5 fruit fly cellular contexts compared by ENCODE assay signal in the genomic region with DNA sequence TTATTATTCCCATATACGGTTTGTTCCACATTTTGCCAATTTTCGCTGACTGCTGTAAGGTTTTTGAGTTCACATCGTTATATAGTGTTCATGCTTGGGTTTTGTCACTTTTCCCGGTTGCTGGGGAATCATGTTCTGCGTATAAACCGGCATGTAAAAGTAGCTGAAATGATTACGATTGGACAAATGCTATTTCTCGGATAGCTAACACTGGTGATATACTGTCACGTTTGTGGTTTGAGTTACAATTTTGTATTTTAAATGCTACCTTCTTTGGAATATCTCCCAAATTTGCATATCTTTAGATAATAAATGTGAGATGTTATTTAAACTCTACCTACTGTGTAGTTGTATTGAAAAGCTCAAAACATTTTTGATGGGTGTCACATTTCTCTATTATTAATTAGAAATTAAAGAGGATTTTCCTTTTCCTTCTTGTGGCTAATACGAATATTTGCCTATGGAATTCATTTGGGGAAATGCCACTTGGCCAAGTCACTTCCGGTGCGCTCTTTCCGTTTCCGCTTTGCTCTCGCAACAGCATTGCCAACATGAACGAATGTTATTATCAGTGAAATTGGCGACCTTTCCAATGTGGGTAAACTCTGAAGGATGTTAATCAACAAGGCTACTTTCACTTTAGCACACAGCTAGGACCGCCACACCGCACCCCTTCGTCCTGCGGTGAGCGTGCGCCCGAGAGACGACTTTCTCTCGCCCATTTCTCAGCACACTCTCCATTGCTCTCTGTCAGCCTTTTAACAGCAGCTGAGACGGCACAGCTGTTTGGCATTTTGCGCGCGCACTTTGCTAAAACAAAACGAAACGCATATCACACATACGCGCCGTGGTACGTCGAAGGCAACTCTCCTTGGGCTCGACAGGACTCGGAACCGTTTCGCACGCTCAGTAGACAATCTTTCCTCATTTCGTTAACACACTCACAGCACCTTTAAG.
TF ChIP-seq lines count a peak whose summit lies in the region.

A gene (minus strand): TSS at position 51 of the 957 bp plus-strand sequence.
A gene (plus strand): TSS at position 907 of the 957 bp plus-strand sequence.
A gene (plus strand): TSS at position 907 of the 957 bp plus-strand sequence.

- TF ChIP-seq CTCF in whole organism, embryonic (GFP tag; optimal IDR thresholded peaks at IDR 0.05; lab: Kevin White, UChicago) = peak; percentile 7

TF ChIP-seq in whole organism, adult, 20 proteins besides CTCF, POLR2A, EP300 and RAD21 (continues in another document):
- TF ChIP-seq CG7101 (tag; optimal IDR thresholded peaks at IDR 0.05; lab: Kevin White, UChicago) = no peak
- TF ChIP-seq bab1 (GFP tag; optimal IDR thresholded peaks at IDR 0.05; lab: Kevin White, UChicago) = no peak
- TF ChIP-seq toe (GFP tag; optimal IDR thresholded peaks at IDR 0.05; lab: Kevin White, UChicago) = no peak
- no peak for TF ChIP-seq CG14711 (tag; optimal IDR thresholded peaks at IDR 0.05; lab: Kevin White, UChicago)
- no peak for TF ChIP-seq CG1620 (GFP tag; optimal IDR thresholded peaks at IDR 0.05; lab: Kevin White, UChicago)
- TF ChIP-seq kay (GFP tag; lab: Kevin White, UChicago; ENCODE audit: borderline replicate concordance) = no peak
- peak; percentile 19 for TF ChIP-seq CG5204 (GFP tag; optimal IDR thresholded peaks at IDR 0.05; lab: Kevin White, UChicago)
- no peak for TF ChIP-seq CG12768 (GFP tag; optimal IDR thresholded peaks at IDR 0.05; lab: Kevin White, UChicago)
- no peak for TF ChIP-seq Clk (GFP tag; optimal IDR thresholded peaks at IDR 0.05; lab: Kevin White, UChicago)
- peak; percentile 0 for TF ChIP-seq ovo (GFP tag; optimal IDR thresholded peaks at IDR 0.05; lab: Kevin White, UChicago)
- no peak for TF ChIP-seq CG33017 (tag; optimal IDR thresholded peaks at IDR 0.05; lab: Kevin White, UChicago)
- TF ChIP-seq Mnt (GFP tag; optimal IDR thresholded peaks at IDR 0.05; lab: Kevin White, UChicago) = no peak
- TF ChIP-seq cnc (optimal IDR thresholded peaks at IDR 0.05; lab: Kevin White, UChicago) = no peak
- TF ChIP-seq CG11617 (GFP tag; optimal IDR thresholded peaks at IDR 0.05; lab: Kevin White, UChicago) = no peak
- TF ChIP-seq CG7045 (GFP tag; optimal IDR thresholded peaks at IDR 0.05; lab: Kevin White, UChicago) = peak; percentile 60
- TF ChIP-seq Crg-1 (GFP tag; optimal IDR thresholded peaks at IDR 0.05; lab: Kevin White, UChicago) = no peak

TF ChIP-seq in whole organism, embryonic, 481 proteins besides CTCF, POLR2A, EP300 and RAD21 (continues in another document):
- TF ChIP-seq Poxn (GFP tag; IDR thresholded peaks at IDR 0.05; lab: Robert Waterston, UW) (no peak), lilli (GFP tag; optimal IDR thresholded peaks at IDR 0.05; lab: Kevin White, UChicago) (no peak), CG11456 (GFP tag; IDR thresholded peaks at IDR 0.05; lab: Robert Waterston, UW) (no peak), CG9727 (GFP tag; optimal IDR thresholded peaks at IDR 0.05; lab: Kevin White, UChicago) (peak; percentile 56), Trl (optimal IDR thresholded peaks at IDR 0.05; lab: Kevin White, UChicago) (peak; percentile 39 to 64), Trl (GFP tag; optimal IDR thresholded peaks at IDR 0.05; lab: Kevin White, UChicago) (peak; percentile 24), gfzf (GFP tag; optimal IDR thresholded peaks at IDR 0.05; lab: Kevin White, UChicago) (no peak), sc (optimal IDR thresholded peaks at IDR 0.05; lab: Kevin White, UChicago) (no peak), sc (GFP tag; optimal IDR thresholded peaks at IDR 0.05; lab: Kevin White, UChicago) (peak; percentile 7), ttk (GFP tag; IDR thresholded peaks at IDR 0.05; lab: Robert Waterston, UW) (peak; percentile 41; the same call in 1 of the 2 replicates), CG16815 (GFP tag; optimal IDR thresholded peaks at IDR 0.05; lab: Kevin White, UChicago) (no peak), ro (GFP tag; IDR thresholded peaks at IDR 0.05; lab: Robert Waterston, UW) (no peak), CG11695 (GFP tag; IDR thresholded peaks at IDR 0.05; lab: Robert Waterston, UW) (peak; percentile 20; the same call in 1 of the 3 replicates), gro (GFP tag; optimal IDR thresholded peaks at IDR 0.05; lab: Kevin White, UChicago) (peak; percentile 5), bsh (GFP tag; optimal IDR thresholded peaks at IDR 0.05; lab: Kevin White, UChicago) (no peak), Meics (GFP tag; optimal IDR thresholded peaks at IDR 0.05; lab: Kevin White, UChicago) (peak; percentile 87)

TF ChIP-seq in whole organism, prepupa, 60 proteins besides CTCF, POLR2A, EP300 and RAD21:
- TF ChIP-seq Eip78C (GFP tag; lab: Kevin White, UChicago) (peak; percentile 57), Eip93F (GFP tag; optimal IDR thresholded peaks at IDR 0.05; lab: Kevin White, UChicago) (no peak), Met (GFP tag; optimal IDR thresholded peaks at IDR 0.05; lab: Kevin White, UChicago) (no peak), Eip75B (GFP tag; optimal IDR thresholded peaks at IDR 0.05; lab: Kevin White, UChicago) (peak; percentile 7), CG34406 (GFP tag; optimal IDR thresholded peaks at IDR 0.05; lab: Kevin White, UChicago) (peak; percentile 2), ss (GFP tag; optimal IDR thresholded peaks at IDR 0.05; lab: Kevin White, UChicago) (peak in 1 of 2 experiments; percentile 34), CG4318 (GFP tag; optimal IDR thresholded peaks at IDR 0.05; lab: Kevin White, UChicago) (no peak), CG16779 (tag; optimal IDR thresholded peaks at IDR 0.05; lab: Kevin White, UChicago) (no peak), fd59A (GFP tag; optimal IDR thresholded peaks at IDR 0.05; lab: Kevin White, UChicago) (peak; percentile 10), svp (GFP tag; lab: Kevin White, UChicago) (peak; percentile 15), CG6808 (GFP tag; optimal IDR thresholded peaks at IDR 0.05; lab: Kevin White, UChicago) (peak; percentile 27), achi (GFP tag; optimal IDR thresholded peaks at IDR 0.05; lab: Kevin White, UChicago) (peak; percentile 17), salr (GFP tag; optimal IDR thresholded peaks at IDR 0.05; lab: Kevin White, UChicago) (peak in 1 of 2 experiments; percentile 14)

TF ChIP-seq in whole organism, pupa, 21 proteins besides CTCF, POLR2A, EP300 and RAD21:
- TF ChIP-seq Pif1A (GFP tag; optimal IDR thresholded peaks at IDR 0.05; lab: Kevin White, UChicago) (peak; percentile 28), CG8301 (tag; optimal IDR thresholded peaks at IDR 0.05; lab: Kevin White, UChicago) (no peak), CG4496 (GFP tag; IDR thresholded peaks at IDR 0.05; lab: Robert Waterston, UW) (0 out of 3 replicates have a peak, but pooled peaks have one; percentile 13), CG14655 (GFP tag; optimal IDR thresholded peaks at IDR 0.05; lab: Kevin White, UChicago) (peak; percentile 10), CG12605 (GFP tag; IDR thresholded peaks at IDR 0.05; lab: Robert Waterston, UW) (0 out of 2 replicates have a peak, but pooled peaks have one; percentile 12)

TF ChIP-seq in whole organism, wandering third instar larva, 38 proteins besides CTCF, POLR2A, EP300 and RAD21:
- TF ChIP-seq Vsx2 (GFP tag; optimal IDR thresholded peaks at IDR 0.05; lab: Kevin White, UChicago; ENCODE audit: partially characterized antibody) (peak; percentile 7), dmrt93B (GFP tag; optimal IDR thresholded peaks at IDR 0.05; lab: Kevin White, UChicago) (no peak), Hr83 (GFP tag; optimal IDR thresholded peaks at IDR 0.05; lab: Kevin White, UChicago; ENCODE audit: poor library complexity, severe bottlenecking) (no peak), CrebA (GFP tag; optimal IDR thresholded peaks at IDR 0.05; lab: Kevin White, UChicago; ENCODE audit: borderline replicate concordance) (no peak), Jra (GFP tag; optimal IDR thresholded peaks at IDR 0.05; lab: Kevin White, UChicago) (no peak), sage (GFP tag; optimal IDR thresholded peaks at IDR 0.05; lab: Kevin White, UChicago) (no peak)
